Worm (Caenorhabditis elegans): ENCODE data around the gene best-21.
"Not testable (repeated sequence)": the region's sequence is repeated elsewhere in the genome, so short reads cannot be mapped to it uniquely, and the experiment has no call there.

The best-21 gene

ce11 chrIV:15289508-15289907 lies 12.7 kb upstream of the best-21 start (continued):
- no peak for TF ChIP-seq B0019.2 (GFP tag; conservative IDR thresholded peaks at IDR 0.05)
- TF ChIP-seq B0261.1 (tag; optimal IDR thresholded peaks at IDR 0.05): peak; percentile 85
- no peak for TF ChIP-seq ceh-100 (GFP tag; IDR thresholded peaks at IDR 0.05)
- TF ChIP-seq hlh-12 (tag; optimal IDR thresholded peaks at IDR 0.05): no peak
- peak; percentile 75 for TF ChIP-seq hsf-1 (GFP tag; IDR thresholded peaks at IDR 0.05)
- TF ChIP-seq madf-6 (GFP tag; IDR thresholded peaks at IDR 0.05): no peak
- no peak for TF ChIP-seq Y56A3A.18 (GFP tag; IDR thresholded peaks at IDR 0.05)
- TF ChIP-seq rcor-1 (GFP tag; IDR thresholded peaks at IDR 0.05): no peak
- peak; percentile 63 for TF ChIP-seq ZK185.1 (tag; optimal IDR thresholded peaks at IDR 0.05; ENCODE audit: poor library complexity, severe bottlenecking)
- 0 out of 2 replicates have a peak, but pooled peaks have one; percentile 12 for TF ChIP-seq lir-1 (GFP tag; conservative IDR thresholded peaks at IDR 0.05)
- TF ChIP-seq hrde-1 (tag; optimal IDR thresholded peaks at IDR 0.05; ENCODE audit: borderline replicate concordance): no peak

ce11 chrIV:15291162-15291561 lies 11.1 kb upstream of the best-21 start, which contains the start of gene pqn-90:
Gene pqn-90, minus strand, starts transcription at chrIV:15291262.
- no peak for TF ChIP-seq hlh-26 (GFP tag; conservative IDR thresholded peaks at IDR 0.05)
- no peak for TF ChIP-seq B0261.1 (tag; optimal IDR thresholded peaks at IDR 0.05)
- TF ChIP-seq T26A5.8 (tag; optimal IDR thresholded peaks at IDR 0.05): no peak
- TF ChIP-seq hlh-12 (tag; optimal IDR thresholded peaks at IDR 0.05): no peak
- no peak for TF ChIP-seq ama-1 (optimal IDR thresholded peaks at IDR 0.05)
- TF ChIP-seq ama-1 (GFP tag; optimal IDR thresholded peaks at IDR 0.05): no peak

- TF ChIP-seq dpff-1 (tag; optimal IDR thresholded peaks at IDR 0.05) (no peak), dpl-1 (GFP tag; optimal IDR thresholded peaks at IDR 0.05) (no peak)
These were observed 10.6 kb upstream of the best-21 start, which contains the start of gene pqn-91 for ce11 chrIV:15291607-15292006. Gene pqn-91, plus strand, starts transcription at chrIV:15291907.

- no peak for TF ChIP-seq tlf-1 (GFP tag; optimal IDR thresholded peaks at IDR 0.05)
- TF ChIP-seq attf-6 (GFP tag; IDR thresholded peaks at IDR 0.05): peak; percentile 49; the same call in 1 of the 2 replicates
- TF ChIP-seq snpc-4 (GFP tag; optimal IDR thresholded peaks at IDR 0.05): no peak
- peak in 1 of 4 experiments; percentile 49 for TF ChIP-seq snpc-4 (tag; optimal IDR thresholded peaks at IDR 0.05)
These were observed 8.2 kb upstream of the best-21 start, which contains the start of gene Y73F8A.10 for ce11 chrIV:15294040-15294439. Gene Y73F8A.10, plus strand, starts transcription at chrIV:15294340.

- TF ChIP-seq egl-44 (GFP tag; IDR thresholded peaks at IDR 0.05): no peak
- TF ChIP-seq egl-18 (GFP tag; IDR thresholded peaks at IDR 0.05): no peak
- no peak for TF ChIP-seq lir-1 (GFP tag; conservative IDR thresholded peaks at IDR 0.05)
- peak; percentile 67; the same call in 1 of the 2 replicates for TF ChIP-seq attf-6 (GFP tag; IDR thresholded peaks at IDR 0.05)
- no peak for TF ChIP-seq tbx-9 (tag; optimal IDR thresholded peaks at IDR 0.05; ENCODE audit: borderline replicate concordance)
- TF ChIP-seq ets-4 (GFP tag; optimal IDR thresholded peaks at IDR 0.05): no peak
These were observed 2.2 kb upstream of the best-21 start for ce11 chrIV:15300041-15300440.

- peak; percentile 59 for TF ChIP-seq B0261.1 (tag; optimal IDR thresholded peaks at IDR 0.05)
- TF ChIP-seq snpc-4 (GFP tag; optimal IDR thresholded peaks at IDR 0.05): not testable (repeated sequence)
- TF ChIP-seq snpc-4 (tag; optimal IDR thresholded peaks at IDR 0.05): peak in 3 of 4 experiments; percentile 39 to 93 (median 75)
- TF ChIP-seq rpc-1 (optimal IDR thresholded peaks at IDR 0.05): peak; percentile 16
- TF ChIP-seq rpc-1 (tag; optimal IDR thresholded peaks at IDR 0.05): peak; percentile 59
- TF ChIP-seq attf-6 (GFP tag; IDR thresholded peaks at IDR 0.05): peak; percentile 97
- peak; percentile 59; the same call in 1 of the 2 replicates for TF ChIP-seq D2030.7 (GFP tag; IDR thresholded peaks at IDR 0.05)
- TF ChIP-seq tbp1 (GFP tag; optimal IDR thresholded peaks at IDR 0.05): peak; percentile 84
These were observed 8.7 kb downstream of the best-21 start for ce11 chrIV:15310965-15311364.
